Fruit fly (Drosophila melanogaster) whole organism: Measurements from ENCODE around the gene nmo.

ENCODE experiments used
- CG8478 ChIP-seq: fragments of >200 bp; optimal IDR thresholded peaks from 2 replicates; lab custom pipeline; 2018; ENCODE audit warnings: inconsistent platforms
- pan ChIP-seq: fragments of >200 bp; optimal IDR thresholded peaks from 2 replicates; lab custom pipeline; 2017
- usp ChIP-seq: fragments of >200 bp; optimal IDR thresholded peaks from 2 replicates; lab custom pipeline; 2017; ENCODE audit warnings: missing biosample characterization, missing genetic modification characterization, mixed read lengths

DNA sequence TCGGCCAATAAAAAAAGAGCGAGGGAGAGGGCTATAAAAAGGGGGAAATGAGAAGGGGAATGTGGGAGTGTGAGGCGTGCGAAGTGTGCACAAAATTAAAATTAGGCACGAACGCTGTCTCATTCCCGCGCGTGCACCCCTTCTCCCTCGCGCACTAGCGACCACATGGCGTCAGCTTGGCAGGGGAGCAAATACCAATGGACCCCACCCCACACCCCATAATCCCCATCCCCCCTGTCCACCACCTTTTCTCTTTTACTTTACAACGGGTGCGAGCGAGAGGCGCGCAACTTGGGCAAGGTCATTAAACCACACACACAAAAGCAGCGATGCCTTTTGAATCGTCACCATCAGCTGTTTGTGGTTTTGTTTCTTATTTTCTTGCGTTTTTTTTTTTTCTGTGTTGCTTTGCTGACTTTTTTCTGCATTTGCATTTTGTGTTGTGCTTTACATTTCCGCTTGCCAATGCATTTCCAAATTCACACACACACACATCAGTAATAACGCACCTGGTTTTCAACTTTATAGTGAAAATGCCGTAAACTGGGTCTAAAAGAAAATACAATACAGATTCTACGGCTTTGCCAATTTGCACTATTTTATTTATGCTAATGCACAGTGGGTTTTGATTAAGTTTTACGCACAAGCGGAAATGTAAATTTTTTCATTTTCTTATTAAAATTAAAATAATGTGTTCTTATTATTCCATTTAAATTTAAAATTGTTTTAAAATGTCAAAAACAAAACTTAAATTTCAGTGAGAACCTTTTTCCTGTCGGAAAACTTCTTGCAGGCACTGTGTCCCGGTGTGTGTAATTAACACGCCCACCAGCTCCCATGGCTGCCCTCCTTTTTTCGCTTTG, 45.7 kb downstream of the nmo start:
- no peak for TF ChIP-seq usp (GFP tag; lab: Kevin White, UChicago)
- TF ChIP-seq pan, result no peak
- TF ChIP-seq CG8478 (lab: Kevin White, UChicago), result no peak
